Worm (Caenorhabditis elegans) whole organism, L4 larva: Measurements from ENCODE around the gene F19H8.2.

Experiments used
- aha-1 ChIP-seq: fragments of 150-350 bp; peaks from one replicate; lab custom pipeline; 2014; ENCODE audit warnings: missing biosample characterization, missing genetic modification characterization
- ctbp-1 ChIP-seq: fragments of 200-800 bp; sonication (Bioruptor generic); IDR thresholded peaks from 2 replicates; pipeline ENCODE4 v1.3.6; 2022; ENCODE audit warnings: missing genetic modification reagents, missing genetic modification characterization, missing compliant biosample characterization
- egl-27 ChIP-seq: sonication (generic microtip); optimal IDR thresholded peaks from 3 replicates; lab custom pipeline; 2017; ENCODE audit warnings: missing biosample characterization, missing genetic modification reagents, missing genetic modification characterization
- pqm-1 ChIP-seq: sonication (generic microtip); optimal IDR thresholded peaks from 2 replicates; lab custom pipeline; 2017; ENCODE audit warnings: missing biosample characterization, missing genetic modification characterization

F19H8.2 gene

ce11 chrII:14555019-14555418 lies 50.6 kb downstream of the F19H8.2 start:
- TF ChIP-seq aha-1 (peak; percentile 30), ctbp-1 (GFP tag; lab: Robert Waterston, UW) (0 out of 2 replicates have a peak, but pooled peaks have one; percentile 18), pqm-1 (tag; lab: Kevin White, UChicago) (no peak), egl-27 (no peak)
